Fruit fly (Drosophila melanogaster): ENCODE data around the gene Dsor1.

DNA sequence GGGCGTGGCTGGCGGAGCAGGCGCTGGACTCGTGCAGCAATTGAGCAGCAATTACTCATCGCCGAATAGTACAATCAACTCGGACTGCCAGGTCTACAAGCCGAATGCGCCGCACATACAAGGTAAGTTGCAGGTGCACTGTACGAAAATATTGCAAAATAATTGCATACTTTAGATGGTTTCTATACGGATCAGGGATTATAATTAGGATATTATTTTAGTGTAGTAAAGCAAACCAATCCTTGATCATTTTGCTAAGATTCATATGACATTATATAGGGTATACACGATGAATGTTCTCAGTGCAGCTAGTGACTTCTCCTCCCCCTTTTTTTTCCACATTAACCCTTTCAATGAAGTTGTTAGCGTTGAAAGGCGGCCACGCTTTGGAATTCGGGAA, 48.4 kb downstream of the Dsor1 start:
- TF ChIP-seq ttk (optimal IDR thresholded peaks at IDR 0.05) (no peak), h (optimal IDR thresholded peaks at IDR 0.05) (no peak)
